Worm (Caenorhabditis elegans) whole organism, young adult: ENCODE results near the gene dsl-5.

ENCODE experiments used
- fkh-3 ChIP-seq: sonication (generic microtip); optimal IDR thresholded peaks from 2 replicates; lab custom pipeline; 2016; ENCODE audit warnings: mild to moderate bottlenecking, missing genetic modification characterization, missing compliant biosample characterization
- sptf-2 ChIP-seq: fragments of 200-800 bp; sonication (Bioruptor generic); optimal IDR thresholded peaks from 2 replicates; lab custom pipeline; 2018; ENCODE audit warnings: mild to moderate bottlenecking, missing genetic modification characterization, missing compliant biosample characterization

- TF ChIP-seq sptf-2 (GFP tag; lab: Kevin White, UChicago) (no peak), fkh-3 (no peak)
These were observed at the start of gene dsl-5 for ce11 chrIV:11620909-11621308.
